Worm (Caenorhabditis elegans) whole organism, dauer: ENCODE results near the gene ZK228.4.

Source experiments
- unc-62 ChIP-seq: sonication (generic microtip); optimal IDR thresholded peaks from 2 replicates; lab custom pipeline; 2017; ENCODE audit warnings: missing biosample characterization, missing genetic modification reagents, missing genetic modification characterization

ZK228.4 gene

DNA sequence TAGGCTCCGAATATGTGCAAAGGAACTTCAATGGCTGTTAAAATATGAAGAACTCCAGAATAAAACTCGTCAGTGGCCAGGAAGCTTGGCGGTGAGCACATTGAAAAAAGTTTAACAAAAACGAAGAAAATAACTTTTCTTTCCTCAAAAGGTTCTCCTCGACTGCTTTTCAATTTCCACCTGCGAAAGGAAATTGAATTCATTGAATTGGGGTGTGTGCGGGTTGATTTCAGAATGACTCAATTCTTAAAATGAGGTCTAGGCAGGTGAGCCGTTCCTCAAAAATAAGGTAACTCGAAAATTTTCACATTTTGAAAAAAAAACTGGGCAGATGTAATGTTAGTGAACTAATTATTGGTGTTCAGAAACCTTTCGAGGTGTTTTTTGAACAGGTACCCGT is 10.8 kb downstream of the ZK228.4 start, which contains the start of gene srh-182:
Gene srh-182, minus strand, starts transcription at position 101 of the 400 bp plus-strand sequence.
- no peak for TF ChIP-seq unc-62 (GFP tag; lab: Kevin White, UChicago)

DNA sequence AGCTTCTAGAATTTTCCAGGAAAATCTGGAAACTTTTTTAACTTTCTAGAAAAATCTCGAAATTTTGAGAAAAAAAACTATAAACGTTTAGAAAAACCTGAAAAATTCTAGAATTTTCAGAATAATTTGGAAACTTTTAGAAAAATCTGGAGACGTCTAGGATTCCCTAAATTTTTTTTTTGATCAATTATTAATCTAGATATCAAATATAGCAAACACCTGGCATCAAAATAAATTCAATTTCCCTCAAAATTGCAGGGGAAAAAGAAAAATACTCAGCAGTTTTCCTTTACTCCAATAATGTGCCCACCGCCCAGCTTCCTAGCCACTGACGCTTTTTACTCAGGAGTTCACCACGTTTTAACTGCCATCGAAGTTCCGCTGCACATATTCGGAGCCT is 11.6 kb downstream of the ZK228.4 start, which contains the start of gene srh-181:
Gene srh-181, plus strand, starts transcription at position 301 of the 400 bp plus-strand sequence.
- TF ChIP-seq unc-62 (GFP tag; lab: Kevin White, UChicago), result no peak

DNA sequence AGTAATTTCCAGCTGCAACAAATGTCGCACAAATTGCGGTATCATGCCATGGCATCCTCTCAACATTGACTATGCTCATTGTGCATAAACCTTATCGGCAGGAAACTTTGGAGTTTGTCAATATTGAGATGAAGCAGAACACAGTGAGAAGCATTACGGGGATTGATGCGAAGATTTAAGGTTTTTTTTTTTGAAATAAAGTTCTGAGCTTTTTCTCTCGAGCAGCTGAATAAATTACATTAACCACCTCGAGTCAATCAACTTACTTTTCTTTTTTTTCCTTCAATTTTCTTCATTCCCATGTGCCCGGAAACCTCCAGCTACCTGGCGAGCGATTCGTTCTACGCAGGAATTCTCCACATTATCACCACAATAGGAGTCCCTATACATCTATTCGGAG is 13.5 kb downstream of the ZK228.4 start, which contains the start of gene srh-179:
Gene srh-179, plus strand, starts transcription at position 301 of the 400 bp plus-strand sequence.
- no peak for TF ChIP-seq unc-62 (GFP tag; lab: Kevin White, UChicago)

DNA sequence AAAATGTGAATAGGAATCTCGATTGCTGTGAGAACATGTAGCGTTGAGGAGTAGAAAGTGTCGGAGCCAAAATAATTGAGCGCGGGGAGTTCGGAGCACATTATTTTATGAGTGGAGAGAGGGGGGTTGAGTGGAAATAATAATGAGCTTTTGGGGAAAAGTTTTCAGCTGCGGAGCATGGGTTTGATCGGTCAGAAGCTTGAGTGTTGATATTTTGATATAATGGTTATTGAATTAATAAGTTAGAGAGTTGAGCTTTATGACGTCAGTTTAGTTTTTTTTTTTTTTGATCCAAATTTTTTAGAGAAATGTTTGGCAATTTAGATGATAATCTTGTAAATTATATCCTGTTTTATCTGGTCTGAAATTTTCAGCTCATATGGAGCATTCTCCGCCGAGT is 17.6 kb downstream of the ZK228.4 start, which contains the start of gene srh-178:
Gene srh-178, minus strand, starts transcription at position 101 of the 400 bp plus-strand sequence.
- TF ChIP-seq unc-62 (GFP tag; lab: Kevin White, UChicago), result no peak

DNA sequence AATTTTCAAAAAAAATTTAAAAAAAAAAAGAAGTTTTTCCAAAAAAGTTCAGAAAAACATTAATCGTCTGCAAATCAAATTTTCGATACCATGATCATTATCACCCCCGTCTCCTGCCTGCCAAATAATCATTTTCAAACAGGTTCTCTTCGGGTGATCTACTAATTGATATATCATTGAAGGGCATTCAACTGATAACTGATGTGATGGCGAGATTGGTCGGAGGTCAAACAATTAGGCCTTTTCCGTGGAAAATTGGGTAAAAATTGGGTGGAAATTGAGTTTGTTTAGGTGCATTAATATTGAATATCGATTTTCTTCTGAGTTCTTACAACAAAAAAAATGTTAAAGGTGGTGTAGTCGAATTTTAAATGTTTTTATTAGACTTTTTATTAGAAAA is 24.6 kb downstream of the ZK228.4 start, which contains the start of gene Y51A2D.18:
Gene Y51A2D.18, minus strand, starts transcription at position 101 of the 400 bp plus-strand sequence.
- no peak for TF ChIP-seq unc-62 (GFP tag; lab: Kevin White, UChicago)

DNA sequence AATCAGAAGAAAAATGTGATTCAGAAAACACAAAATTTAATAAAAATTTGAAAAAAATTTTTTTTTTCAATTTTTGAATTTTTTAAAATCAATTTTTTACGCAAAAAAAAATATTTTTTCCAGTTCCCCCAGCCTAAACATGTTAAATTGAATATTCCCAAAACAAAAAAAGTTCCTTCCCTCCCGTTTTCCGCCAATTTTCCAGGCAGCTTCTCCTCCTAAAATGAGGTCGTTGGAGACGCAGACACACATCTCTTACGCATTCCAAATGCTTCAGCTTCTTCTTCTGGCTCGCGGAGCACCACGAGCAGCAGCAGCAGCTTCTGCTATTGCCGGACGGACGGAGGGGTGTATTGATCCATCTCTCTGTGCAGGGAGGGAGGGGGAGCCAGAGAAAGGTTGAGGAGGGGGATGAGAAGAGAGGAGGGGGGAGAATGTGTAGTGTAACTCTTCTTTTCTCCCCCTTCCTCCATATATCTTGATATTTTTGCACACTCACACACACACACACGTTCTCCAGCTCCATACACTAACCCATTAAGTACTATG is 27.8 kb downstream of the ZK228.4 start:
- TF ChIP-seq unc-62 (GFP tag; lab: Kevin White, UChicago), result no peak

DNA sequence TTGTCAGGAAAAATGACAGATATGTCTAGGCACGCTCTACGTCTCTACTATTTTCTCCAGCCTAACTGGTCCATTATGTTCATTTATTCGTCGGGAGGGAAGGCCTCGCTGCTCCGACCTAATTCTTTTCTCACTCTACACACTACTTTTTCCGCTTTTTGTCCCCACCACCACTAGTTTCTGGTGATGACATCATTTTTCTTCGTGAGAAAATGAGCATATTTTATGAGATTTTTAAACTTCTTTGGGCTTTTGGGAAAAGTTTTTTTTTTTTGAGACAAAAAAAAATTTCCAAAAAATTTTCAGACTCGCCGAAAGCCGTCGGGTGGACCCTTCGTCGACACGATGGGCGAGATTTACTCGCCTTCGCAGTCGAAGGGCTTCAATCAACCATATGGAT is 29.4 kb downstream of the ZK228.4 start, which contains the start of gene slo-1:
Gene slo-1, plus strand, starts transcription at position 301 of the 400 bp plus-strand sequence.
- TF ChIP-seq unc-62 (GFP tag; lab: Kevin White, UChicago), result no peak

DNA sequence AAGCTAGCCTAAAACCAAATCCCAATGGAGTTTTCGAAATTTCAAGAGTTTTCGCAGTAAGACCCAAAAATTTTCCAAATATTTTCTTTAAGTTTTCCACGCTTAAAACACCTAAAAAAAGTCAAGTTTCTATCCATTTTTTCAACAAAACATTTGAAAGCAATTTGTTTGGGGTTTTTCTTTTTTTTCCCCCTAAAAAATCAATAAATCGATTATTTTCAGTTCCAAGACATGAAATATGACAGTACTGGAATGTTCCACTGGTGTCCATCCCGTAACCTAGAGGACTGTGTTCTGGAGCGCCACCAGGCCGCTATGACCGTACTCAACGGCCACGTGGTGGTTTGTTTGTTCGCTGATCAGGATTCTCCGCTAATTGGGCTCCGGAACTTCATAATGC is 42.0 kb downstream of the ZK228.4 start:
- no peak for TF ChIP-seq unc-62 (GFP tag; lab: Kevin White, UChicago)

DNA sequence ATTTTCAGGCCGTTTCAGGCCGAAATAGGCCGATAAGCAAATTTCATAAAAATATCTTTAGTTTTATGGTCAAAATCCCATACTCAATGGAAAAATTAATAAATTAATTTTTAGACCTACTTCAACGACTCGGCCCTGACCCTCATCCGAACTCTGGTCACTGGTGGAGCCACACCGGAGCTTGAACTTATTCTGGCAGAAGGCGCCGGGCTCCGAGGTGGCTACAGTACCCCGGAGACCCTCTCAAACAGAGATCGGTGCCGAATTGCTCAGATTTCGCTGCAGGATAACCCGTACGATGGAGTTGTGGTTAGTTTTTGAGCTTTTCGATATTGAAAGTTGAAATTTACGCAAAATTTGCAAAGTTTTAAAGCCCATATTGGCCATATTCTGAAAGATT is 44.2 kb downstream of the ZK228.4 start:
- no peak for TF ChIP-seq unc-62 (GFP tag; lab: Kevin White, UChicago)

DNA sequence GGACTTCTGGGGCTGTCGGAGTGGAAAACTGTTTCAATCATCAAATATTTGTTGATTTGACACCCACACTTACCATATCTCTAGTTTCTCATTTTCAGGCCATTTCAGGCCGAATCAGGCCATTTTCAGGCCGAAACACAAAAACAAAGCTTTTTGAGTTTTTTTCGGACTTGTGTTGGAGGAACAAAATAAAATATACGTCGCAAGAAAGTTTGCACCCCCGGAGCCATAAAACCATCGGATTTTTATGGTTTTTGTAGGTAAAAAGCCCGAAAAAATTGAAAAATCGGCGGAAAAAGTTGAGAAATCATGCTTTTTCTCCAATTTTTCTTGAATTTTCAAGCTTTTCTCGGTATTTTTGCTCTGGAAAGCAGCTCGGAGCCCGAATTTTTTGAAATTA is 46.0 kb downstream of the ZK228.4 start, which contains the start of gene Y51A2D.1:
Gene Y51A2D.1, plus strand, starts transcription at position 301 of the 400 bp plus-strand sequence.
- no peak for TF ChIP-seq unc-62 (GFP tag; lab: Kevin White, UChicago)

DNA sequence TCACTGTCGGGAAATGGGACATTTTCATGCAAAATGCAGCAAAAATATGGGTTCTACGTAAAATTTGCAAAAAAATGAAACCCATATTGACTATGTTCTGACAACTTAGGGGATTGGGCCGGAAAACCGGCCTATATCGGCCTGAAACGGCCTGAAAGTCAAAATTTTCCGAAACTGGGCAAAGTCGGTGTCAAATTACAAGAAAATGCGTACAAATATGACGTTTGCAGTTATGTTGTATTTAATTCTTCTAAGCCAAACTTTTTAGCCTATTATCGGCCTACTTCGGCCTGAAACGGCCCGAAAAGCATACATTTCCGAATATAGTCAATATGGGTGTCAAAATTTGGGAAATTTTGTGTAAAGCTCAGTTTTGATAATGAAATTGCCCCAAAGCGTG is 49.3 kb downstream of the ZK228.4 start:
- no peak for TF ChIP-seq unc-62 (GFP tag; lab: Kevin White, UChicago)
